Worm (Caenorhabditis elegans) whole organism, young adult: ENCODE results near the gene pot-1.

Source experiments
- T07F8.4 ChIP-seq: sonication (generic microtip); optimal IDR thresholded peaks from 2 replicates; lab custom pipeline; 2016; ENCODE audit warnings: mild to moderate bottlenecking, missing genetic modification characterization, moderate library complexity, missing compliant biosample characterization
- Y53G8AR.9 ChIP-seq: fragments of 200-800 bp; sonication (Bioruptor generic); conservative IDR thresholded peaks from 2 replicates; pipeline ENCODE4 v1.3.6; 2022; ENCODE audit warnings: missing genetic modification reagents, missing genetic modification characterization, missing compliant biosample characterization
- Y56A3A.18 ChIP-seq: fragments of 200-800 bp; sonication (Bioruptor generic); IDR thresholded peaks from 2 replicates; pipeline ENCODE4 v1.3.6; 2022; ENCODE audit warnings: missing genetic modification reagents, missing genetic modification characterization, missing compliant biosample characterization
- ama-1 ChIP-seq, 3 experiments: fragments of 150-350 bp in 1 of 3; sonication (generic microtip) in 2 of 3; optimal IDR thresholded peaks; 2 replicates each; lab custom pipeline; 2014 to 2018; ENCODE audit warnings: missing biosample characterization in 2 of 3, missing genetic modification characterization in 2 of 3, missing genetic modification reagents in 2 of 3
- chd-7 ChIP-seq: sonication (generic microtip); optimal IDR thresholded peaks from 2 replicates; lab custom pipeline; 2016; ENCODE audit warnings: mild to moderate bottlenecking, missing genetic modification characterization, moderate library complexity, missing compliant biosample characterization
- efl-1 ChIP-seq: fragments of 150-350 bp; optimal IDR thresholded peaks from 2 replicates; lab custom pipeline; 2014; ENCODE audit warnings: missing biosample characterization, missing genetic modification reagents, missing genetic modification characterization
- egl-18 ChIP-seq: fragments of 200-800 bp; sonication (Bioruptor generic); IDR thresholded peaks from 2 replicates; pipeline ENCODE4 v1.3.6; 2022; ENCODE audit warnings: missing genetic modification reagents, missing genetic modification characterization, missing compliant biosample characterization
- egl-44 ChIP-seq: fragments of 200-800 bp; sonication (Bioruptor generic); IDR thresholded peaks from 2 replicates; pipeline ENCODE4 v1.3.6; 2022; ENCODE audit warnings: missing genetic modification reagents, missing genetic modification characterization, missing compliant biosample characterization
- let-607 ChIP-seq, 2 experiments: fragments of 200-800 bp in 1 of 2; sonication (Bioruptor generic) in 1 of 2; sonication (generic microtip) in 1 of 2; optimal IDR thresholded peaks; 2 replicates each; lab custom pipeline; 2016 to 2018; ENCODE audit warnings: mild to moderate bottlenecking in 2 of 2, missing compliant biosample characterization in 2 of 2, missing genetic modification characterization in 2 of 2, moderate library complexity in 2 of 2, missing genotype in 1 of 2
- lsy-27 ChIP-seq: sonication (generic microtip); optimal IDR thresholded peaks from 2 replicates; lab custom pipeline; 2017; ENCODE audit warnings: missing genetic modification characterization, mild to moderate bottlenecking, missing compliant biosample characterization, antibody characterized with exemption, missing genotype, borderline replicate concordance; ENCODE audit not compliant: insufficient read depth
- madf-6 ChIP-seq: fragments of 200-800 bp; sonication (Bioruptor generic); IDR thresholded peaks from 2 replicates; pipeline ENCODE4 v1.3.6; 2022; ENCODE audit warnings: missing genetic modification reagents, missing genetic modification characterization, missing compliant biosample characterization
- mcd-1 ChIP-seq: fragments of 200-800 bp; sonication (Bioruptor generic); IDR thresholded peaks from 2 replicates; pipeline ENCODE4 v1.3.6; 2022; ENCODE audit warnings: missing genetic modification reagents, missing genetic modification characterization, missing compliant biosample characterization
- repo-1 ChIP-seq: sonication (generic microtip); optimal IDR thresholded peaks from 2 replicates; lab custom pipeline; 2017; ENCODE audit warnings: mild to moderate bottlenecking, missing genetic modification characterization, missing compliant biosample characterization
- rpc-1 ChIP-seq, 2 experiments: fragments of 150-350 bp in 1 of 2; sonication (generic microtip) in 1 of 2; optimal IDR thresholded peaks; 2 replicates each; lab custom pipeline; 2014 to 2018; ENCODE audit warnings: missing biosample characterization in 1 of 2, missing genetic modification characterization in 1 of 2, missing genetic modification reagents in 1 of 2, missing genotype in 1 of 2

ce11 chrIII:7091042-7091441 is 42.4 kb downstream of the pot-1 start, which contains the start of gene ZK418.2:
- TF ChIP-seq mcd-1 (GFP tag; lab: Robert Waterston, UW), result no peak
- no peak for TF ChIP-seq Y56A3A.18 (GFP tag; lab: Robert Waterston, UW)
- TF ChIP-seq Y53G8AR.9, result no peak
- no peak for TF ChIP-seq ama-1 (optimal IDR thresholded peaks at IDR 0.05; lab: Kevin White, UChicago)
- no peak for TF ChIP-seq ama-1 (GFP tag; optimal IDR thresholded peaks at IDR 0.05; lab: Kevin White, UChicago)
- TF ChIP-seq lsy-27 (tag; lab: Kevin White, UChicago), result no peak
- TF ChIP-seq T07F8.4 (tag; lab: Kevin White, UChicago), result no peak
- no peak for TF ChIP-seq madf-6 (GFP tag; lab: Robert Waterston, UW)
- no peak for TF ChIP-seq chd-7 (tag; lab: Kevin White, UChicago)
- TF ChIP-seq rpc-1 (optimal IDR thresholded peaks at IDR 0.05; lab: Kevin White, UChicago), result no peak
- TF ChIP-seq rpc-1 (tag; optimal IDR thresholded peaks at IDR 0.05; lab: Kevin White, UChicago), result no peak
- TF ChIP-seq let-607 (tag; optimal IDR thresholded peaks at IDR 0.05; lab: Kevin White, UChicago), result no peak
- no peak for TF ChIP-seq efl-1
- TF ChIP-seq repo-1 (tag; lab: Kevin White, UChicago), result no peak
- TF ChIP-seq egl-44 (GFP tag; lab: Robert Waterston, UW), result no peak
- TF ChIP-seq egl-18 (GFP tag; lab: Robert Waterston, UW), result no peak
